Worm (Caenorhabditis elegans) whole organism, L2 larva: ENCODE measurements around the gene ZK1248.19.

Experiments used
- C34F6.9 ChIP-seq: fragments of 150-350 bp; optimal IDR thresholded peaks from 2 replicates; lab custom pipeline; 2014; ENCODE audit warnings: missing biosample characterization, missing genetic modification characterization
- F13H6.1 ChIP-seq: sonication (generic microtip); optimal IDR thresholded peaks from 2 replicates; lab custom pipeline; 2016; ENCODE audit warnings: missing genetic modification characterization, missing compliant biosample characterization
- R02D3.7 ChIP-seq: fragments of 150-350 bp; optimal IDR thresholded peaks from 2 replicates; lab custom pipeline; 2014; ENCODE audit warnings: missing biosample characterization, missing genetic modification characterization
- alr-1 ChIP-seq: fragments of 150-350 bp; optimal IDR thresholded peaks from 2 replicates; lab custom pipeline; 2014; ENCODE audit warnings: missing biosample characterization, missing genetic modification characterization
- aly-2 ChIP-seq: fragments of 150-350 bp; optimal IDR thresholded peaks from 2 replicates; lab custom pipeline; 2014; ENCODE audit warnings: missing biosample characterization, missing genetic modification characterization
- ama-1 ChIP-seq: fragments of 150-350 bp; optimal IDR thresholded peaks from 2 replicates; lab custom pipeline; 2018; ENCODE audit warnings: inconsistent platforms
- blmp-1 ChIP-seq: sonication (generic microtip); optimal IDR thresholded peaks from 2 replicates; lab custom pipeline; 2017; ENCODE audit warnings: missing genetic modification characterization, mild to moderate bottlenecking, missing compliant biosample characterization, antibody characterized with exemption, moderate library complexity; ENCODE audit not compliant: insufficient read depth
- ceh-16 ChIP-seq: fragments of 150-350 bp; optimal IDR thresholded peaks from 2 replicates; lab custom pipeline; 2014; ENCODE audit warnings: missing biosample characterization, missing genetic modification characterization
- dmd-4 ChIP-seq: sonication (generic microtip); optimal IDR thresholded peaks from 2 replicates; lab custom pipeline; 2017; ENCODE audit warnings: missing biosample characterization, missing genetic modification characterization
- egl-27 ChIP-seq: sonication (generic microtip); optimal IDR thresholded peaks from 3 replicates; lab custom pipeline; 2017; ENCODE audit warnings: missing biosample characterization, missing genetic modification reagents, missing genetic modification characterization
- elt-1 ChIP-seq: fragments of 150-350 bp; optimal IDR thresholded peaks from 2 replicates; lab custom pipeline; 2014; ENCODE audit warnings: missing biosample characterization, missing genetic modification characterization
- fos-1 ChIP-seq: fragments of 150-350 bp; optimal IDR thresholded peaks from 2 replicates; lab custom pipeline; 2014; ENCODE audit warnings: missing biosample characterization, missing genetic modification characterization
- gmeb-1 ChIP-seq: fragments of 150-350 bp; optimal IDR thresholded peaks from 2 replicates; lab custom pipeline; 2014; ENCODE audit warnings: missing biosample characterization, missing genetic modification characterization
- lin-11 ChIP-seq: fragments of 150-350 bp; sonication (generic microtip); optimal IDR thresholded peaks from 2 replicates; lab custom pipeline; 2014; ENCODE audit warnings: missing biosample characterization, missing genetic modification characterization, inconsistent platforms, mixed read lengths
- lin-39 ChIP-seq: fragments of 150-350 bp; optimal IDR thresholded peaks from 2 replicates; lab custom pipeline; 2014; ENCODE audit warnings: missing biosample characterization, missing genetic modification reagents, missing genetic modification characterization
- lsy-2 ChIP-seq, 2 experiments: fragments of 150-350 bp in 1 of 2; sonication (generic microtip) in 1 of 2; optimal IDR thresholded peaks; 2 replicates each; lab custom pipeline; 2014 to 2017; ENCODE audit warnings: missing biosample characterization in 2 of 2, missing genetic modification characterization in 2 of 2
- mab-5 ChIP-seq: fragments of 150-350 bp; optimal IDR thresholded peaks from 2 replicates; lab custom pipeline; 2014; ENCODE audit warnings: missing biosample characterization, missing genetic modification characterization
- mbf-1 ChIP-seq: sonication (generic microtip); optimal IDR thresholded peaks from 2 replicates; lab custom pipeline; 2017; ENCODE audit warnings: missing biosample characterization, missing genetic modification characterization
- mdl-1 ChIP-seq, 2 experiments: fragments of 150-350 bp in 1 of 2; sonication (generic microtip) in 1 of 2; optimal IDR thresholded peaks; 2 replicates each; lab custom pipeline; 2017; ENCODE audit warnings: missing biosample characterization in 2 of 2, missing genetic modification characterization in 2 of 2
- nhr-11 ChIP-seq: fragments of 150-350 bp; optimal IDR thresholded peaks from 2 replicates; lab custom pipeline; 2014; ENCODE audit warnings: missing biosample characterization, missing genetic modification characterization
- nhr-21 ChIP-seq: fragments of 150-350 bp; optimal IDR thresholded peaks from 2 replicates; lab custom pipeline; 2014; ENCODE audit warnings: missing biosample characterization, missing genetic modification characterization
- nhr-23 ChIP-seq: fragments of 150-350 bp; optimal IDR thresholded peaks from 2 replicates; lab custom pipeline; 2014; ENCODE audit warnings: missing biosample characterization, missing genetic modification reagents, missing genetic modification characterization
- nhr-237 ChIP-seq: fragments of 150-350 bp; optimal IDR thresholded peaks from 2 replicates; lab custom pipeline; 2014; ENCODE audit warnings: missing biosample characterization, missing genetic modification characterization
- nhr-6 ChIP-seq: fragments of 150-350 bp; optimal IDR thresholded peaks from 2 replicates; lab custom pipeline; 2014; ENCODE audit warnings: missing biosample characterization, missing genetic modification characterization
- peb-1 ChIP-seq: fragments of 150-350 bp; optimal IDR thresholded peaks from 2 replicates; lab custom pipeline; 2014; ENCODE audit warnings: missing biosample characterization, missing genetic modification characterization
- sma-3 ChIP-seq: sonication (generic microtip); optimal IDR thresholded peaks from 2 replicates; lab custom pipeline; 2016; ENCODE audit warnings: missing genetic modification reagents, missing genetic modification characterization, missing compliant biosample characterization
- sma-9 ChIP-seq, 2 experiments: fragments of 150-350 bp in 1 of 2; sonication (generic microtip) in 1 of 2; optimal IDR thresholded peaks; 2 replicates each; lab custom pipeline; 2014 to 2016; ENCODE audit warnings: missing genetic modification characterization in 2 of 2, mild to moderate bottlenecking in 1 of 2, missing biosample characterization in 1 of 2, missing compliant biosample characterization in 1 of 2, missing genetic modification reagents in 1 of 2, moderate library complexity in 1 of 2
- snpc-4 ChIP-seq: fragments of 150-350 bp; optimal IDR thresholded peaks from 2 replicates; lab custom pipeline; 2014; ENCODE audit warnings: missing biosample characterization, missing genetic modification characterization
- unc-55 ChIP-seq: fragments of 150-350 bp; sonication (generic microtip); optimal IDR thresholded peaks from 3 replicates; lab custom pipeline; 2014; ENCODE audit warnings: missing biosample characterization, missing genetic modification reagents, missing genetic modification characterization
- unc-62 ChIP-seq: fragments of 150-350 bp; optimal IDR thresholded peaks from 2 replicates; lab custom pipeline; 2014; ENCODE audit warnings: missing biosample characterization, missing genetic modification reagents, missing genetic modification characterization
- zag-1 ChIP-seq: fragments of 150-350 bp; optimal IDR thresholded peaks from 2 replicates; lab custom pipeline; 2014; ENCODE audit warnings: missing biosample characterization, missing genetic modification characterization
- ztf-1 ChIP-seq: fragments of 200-800 bp; sonication (Bioruptor generic); conservative IDR thresholded peaks from 2 replicates; pipeline ENCODE4 v1.3.6; 2022; ENCODE audit warnings: missing genetic modification characterization, missing compliant biosample characterization
- ztf-11 ChIP-seq: sonication (generic microtip); optimal IDR thresholded peaks from 2 replicates; lab custom pipeline; 2017; ENCODE audit warnings: missing biosample characterization, missing genetic modification characterization
- ztf-4 ChIP-seq: fragments of 150-350 bp; optimal IDR thresholded peaks from 2 replicates; lab custom pipeline; 2014; ENCODE audit warnings: missing biosample characterization, missing genetic modification characterization

ZK1248.19 gene

DNA sequence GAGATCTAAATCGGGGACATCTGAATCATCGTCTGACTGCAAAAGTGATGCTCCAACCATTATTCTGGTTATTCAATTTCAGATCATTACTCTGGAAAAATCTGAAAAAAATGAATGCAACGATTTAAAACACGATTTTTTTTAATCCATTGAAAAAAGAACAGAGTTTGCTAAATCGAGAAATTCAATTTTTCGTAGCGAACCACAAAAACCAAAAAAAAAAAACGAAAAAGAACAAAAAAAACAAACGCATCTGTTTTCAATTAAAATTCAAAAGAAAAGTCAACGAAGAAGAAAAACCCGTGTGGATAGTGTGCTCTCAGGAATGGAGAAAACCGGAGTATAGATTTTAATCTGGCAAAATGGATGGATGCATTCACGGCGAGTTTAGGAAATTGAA is 19.1 kb upstream of the ZK1248.19 start, which contains the start of gene F55C12.4:
Gene F55C12.4, minus strand, starts transcription at position 101 of the 400 bp plus-strand sequence.
- no peak for TF ChIP-seq nhr-21
- no peak for TF ChIP-seq R02D3.7 (tag; lab: Kevin White, UChicago)
- no peak for TF ChIP-seq mab-5
- no peak for TF ChIP-seq ztf-11 (tag; lab: Kevin White, UChicago)
- TF ChIP-seq ztf-4 (tag; lab: Kevin White, UChicago) = no peak

DNA sequence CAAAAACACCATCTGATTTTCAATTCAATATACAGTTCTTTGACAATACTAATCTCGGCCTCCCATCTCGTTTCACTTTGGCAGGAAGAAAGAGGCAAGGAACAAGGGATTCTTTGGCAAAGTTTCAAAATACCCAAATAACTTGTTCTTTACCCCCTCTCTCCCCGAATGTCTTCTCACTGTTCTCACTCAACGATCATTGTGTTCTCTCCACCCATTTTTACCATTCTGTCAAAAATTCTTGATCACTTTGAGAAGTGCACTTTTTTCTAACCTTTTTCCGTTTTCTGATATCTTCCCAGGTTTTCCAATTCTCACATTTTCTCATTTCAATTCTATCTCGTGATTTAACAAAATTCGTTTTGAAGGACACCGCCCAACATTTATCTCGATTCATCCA is 14.9 kb upstream of the ZK1248.19 start, which contains the start of gene H41C03.1:
Gene H41C03.1, plus strand, starts transcription at position 301 of the 400 bp plus-strand sequence.
- TF ChIP-seq nhr-11 (no peak), ceh-16 (tag; lab: Kevin White, UChicago) (no peak)

DNA sequence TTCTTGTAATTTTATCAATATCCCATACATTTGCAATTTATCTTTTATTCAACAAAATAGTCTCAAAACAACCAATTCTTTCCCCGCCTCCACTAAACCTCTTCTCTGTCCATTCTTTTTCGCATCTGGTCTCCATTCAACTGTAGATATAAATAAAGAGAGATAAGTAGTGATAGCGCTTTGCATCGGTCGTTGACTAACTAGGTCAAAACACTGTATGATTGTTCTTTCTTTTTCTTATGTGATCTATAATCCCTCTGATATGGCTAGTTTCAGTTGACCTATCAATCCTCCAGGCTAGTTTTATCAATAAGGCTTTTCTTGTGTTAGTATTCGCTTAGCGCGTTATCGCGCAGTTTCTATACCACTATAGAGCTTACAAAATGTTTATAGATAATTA is 14.0 kb upstream of the ZK1248.19 start:
- TF ChIP-seq unc-55 (GFP tag; lab: Kevin White, UChicago) (no peak), blmp-1 (peak; percentile 28), mbf-1 (tag; lab: Kevin White, UChicago) (no peak), egl-27 (peak; percentile 30), sma-3 (GFP tag; lab: Kevin White, UChicago) (peak; percentile 16), nhr-21 (peak; percentile 60), sma-9 (GFP tag; optimal IDR thresholded peaks at IDR 0.05; lab: Kevin White, UChicago) (peak; percentile 18), sma-9 (tag; optimal IDR thresholded peaks at IDR 0.05; lab: Kevin White, UChicago) (no peak)

DNA sequence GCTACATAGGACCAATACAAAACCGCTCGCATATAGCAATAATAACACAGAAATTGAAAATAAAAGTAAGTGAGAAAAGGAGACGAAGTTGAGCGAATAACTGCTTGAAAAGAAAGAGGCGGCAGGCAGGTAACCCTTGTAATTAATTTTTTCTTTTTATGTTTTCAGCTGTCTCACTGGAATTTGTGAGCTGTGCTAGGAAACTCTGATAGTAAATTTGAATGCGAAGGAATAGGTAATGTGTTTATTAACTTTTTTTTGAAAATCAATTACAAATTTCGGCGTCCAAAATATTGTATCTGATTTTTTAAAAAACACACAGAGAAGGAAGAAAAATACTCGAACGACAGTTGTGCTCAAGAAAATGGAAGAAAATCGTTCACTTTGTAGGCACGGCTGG is 12.8 kb upstream of the ZK1248.19 start, which contains the start of gene H41C03.2:
Gene H41C03.2, minus strand, starts transcription at position 101 of the 400 bp plus-strand sequence.
- TF ChIP-seq aly-2 (tag; lab: Kevin White, UChicago) (no peak), zag-1 (no peak), F13H6.1 (tag; lab: Kevin White, UChicago) (no peak), mdl-1 (tag; optimal IDR thresholded peaks at IDR 0.05; lab: Kevin White, UChicago) (no peak), lin-11 (tag; lab: Kevin White, UChicago) (no peak), gmeb-1 (no peak), nhr-23 (tag; lab: Kevin White, UChicago) (no peak), elt-1 (no peak), snpc-4 (tag; lab: Kevin White, UChicago) (no peak), nhr-6 (tag; lab: Kevin White, UChicago) (no peak), R02D3.7 (tag; lab: Kevin White, UChicago) (no peak), sma-3 (GFP tag; lab: Kevin White, UChicago) (no peak), egl-27 (no peak), mab-5 (no peak), ztf-1 (GFP tag; lab: Robert Waterston, UW) (no peak), ceh-16 (tag; lab: Kevin White, UChicago) (no peak), peb-1 (tag; lab: Kevin White, UChicago) (no peak), C34F6.9 (tag; lab: Kevin White, UChicago) (no peak), unc-62 (GFP tag; lab: Kevin White, UChicago) (no peak)

DNA sequence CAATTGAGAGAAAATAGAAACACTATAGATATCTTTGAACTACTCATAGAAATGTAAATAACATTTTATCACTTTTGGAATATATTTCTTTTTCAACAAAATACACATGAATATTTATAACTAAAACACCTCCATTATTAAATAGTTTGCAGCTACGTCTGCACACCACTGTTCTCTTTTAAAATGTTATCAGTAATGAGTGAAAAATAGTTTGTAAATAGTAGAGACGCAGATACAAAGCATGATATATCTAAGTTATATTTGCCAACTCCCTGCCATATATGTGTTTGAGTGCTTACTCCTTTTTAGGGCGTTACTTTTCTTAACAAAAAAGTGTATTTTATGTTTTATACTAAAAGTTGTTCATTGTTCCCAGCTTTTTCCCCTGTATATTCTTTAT is 7.0 kb upstream of the ZK1248.19 start:
- no peak for TF ChIP-seq ama-1 (lab: Kevin White, UChicago)
- TF ChIP-seq fos-1 (tag; lab: Kevin White, UChicago) = peak; percentile 25

DNA sequence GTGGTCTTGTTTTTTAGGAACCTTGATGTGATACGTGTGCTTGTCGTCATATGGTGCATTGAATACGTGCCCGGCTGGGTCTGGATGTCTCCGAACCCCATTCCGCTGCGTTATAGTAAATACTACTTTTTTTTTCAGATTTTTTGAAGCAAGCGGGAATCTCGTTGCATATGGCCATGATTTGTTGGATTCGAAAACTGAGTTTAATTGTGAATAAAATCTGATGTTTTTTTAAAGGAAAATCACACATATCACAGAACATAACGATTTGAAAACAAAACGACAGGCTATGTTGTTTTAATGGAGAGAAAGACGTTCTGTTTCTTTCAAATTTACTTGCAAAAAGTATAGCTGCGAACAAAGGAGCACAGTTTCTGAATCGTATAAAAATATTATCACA is 6.2 kb upstream of the ZK1248.19 start, which contains the start of the genes ZK1248.17 and H41C03.3:
Gene ZK1248.17, minus strand, starts transcription at position 101 of the 400 bp plus-strand sequence.
Gene H41C03.3, plus strand, starts transcription at position 337 of the 400 bp plus-strand sequence.
- no peak for TF ChIP-seq aly-2 (tag; lab: Kevin White, UChicago)
- TF ChIP-seq ceh-16 (tag; lab: Kevin White, UChicago) = no peak
- TF ChIP-seq mdl-1 (tag; optimal IDR thresholded peaks at IDR 0.05; lab: Kevin White, UChicago) = no peak
- TF ChIP-seq alr-1 (tag; lab: Kevin White, UChicago) = no peak
- TF ChIP-seq ztf-1 (GFP tag; lab: Robert Waterston, UW) = no peak
- TF ChIP-seq sma-3 (GFP tag; lab: Kevin White, UChicago) = no peak
- TF ChIP-seq blmp-1 = no peak
- TF ChIP-seq sma-9 (GFP tag; optimal IDR thresholded peaks at IDR 0.05; lab: Kevin White, UChicago) = no peak
- TF ChIP-seq sma-9 (tag; optimal IDR thresholded peaks at IDR 0.05; lab: Kevin White, UChicago) = no peak
- TF ChIP-seq gmeb-1 = no peak
- no peak for TF ChIP-seq egl-27
- no peak for TF ChIP-seq nhr-23 (tag; lab: Kevin White, UChicago)
- TF ChIP-seq C34F6.9 (tag; lab: Kevin White, UChicago) = no peak
- no peak for TF ChIP-seq nhr-11
- TF ChIP-seq dmd-4 (tag; lab: Kevin White, UChicago) = no peak
- TF ChIP-seq lsy-2 (tag; optimal IDR thresholded peaks at IDR 0.05; lab: Kevin White, UChicago) = no peak
- no peak for TF ChIP-seq ztf-11 (tag; lab: Kevin White, UChicago)
- TF ChIP-seq nhr-237 (tag; lab: Kevin White, UChicago) = no peak
- TF ChIP-seq lin-39 = no peak
